Worm (Caenorhabditis elegans): Measurements from ENCODE around the gene F31D4.8.

F31D4.8 gene

ce11 chrV:20824962-20825609 is 43.1 kb downstream of the F31D4.8 start, which contains the start of the genes gcy-22 and grl-14:
Gene gcy-22 (minus strand): TSS chrV:20825062.
Gene grl-14 (plus strand): TSS chrV:20825559.
- TF ChIP-seq ceh-36 (tag; optimal IDR thresholded peaks at IDR 0.05), result no peak
- TF ChIP-seq flt-1 (GFP tag; IDR thresholded peaks at IDR 0.05), result no peak
- no peak for TF ChIP-seq F13C5.2 (tag; optimal IDR thresholded peaks at IDR 0.05)
- TF ChIP-seq pes-1 (GFP tag; IDR thresholded peaks at IDR 0.05), result no peak
- no peak for TF ChIP-seq ceh-13 (GFP tag; optimal IDR thresholded peaks at IDR 0.05)
- TF ChIP-seq tra-4 (tag; optimal IDR thresholded peaks at IDR 0.05), result no peak
- TF ChIP-seq hmg-4 (GFP tag; optimal IDR thresholded peaks at IDR 0.05), result no peak
- no peak for TF ChIP-seq tbx-11 (GFP tag; IDR thresholded peaks at IDR 0.05)
- TF ChIP-seq ama-1 (optimal IDR thresholded peaks at IDR 0.05), result no peak
- TF ChIP-seq sea-1 (GFP tag; conservative IDR thresholded peaks at IDR 0.05), result no peak
- TF ChIP-seq scrt-1 (GFP tag; IDR thresholded peaks at IDR 0.05), result no peak
- no peak for TF ChIP-seq hmbx-1 (tag; optimal IDR thresholded peaks at IDR 0.05)
- no peak for TF ChIP-seq ets-7 (tag; optimal IDR thresholded peaks at IDR 0.05)
- TF ChIP-seq tbx-37 (GFP tag; conservative IDR thresholded peaks at IDR 0.05), result no peak

ce11 chrV:20820033-20820432 is 48.2 kb downstream of the F31D4.8 start, which contains the start of gene T03D8.6:
Gene T03D8.6 (minus strand): TSS chrV:20820330.
- no peak for TF ChIP-seq ceh-36 (tag; optimal IDR thresholded peaks at IDR 0.05)

Data from whole organism, early embryonic.